Worm (Caenorhabditis elegans) whole organism, mixed stage, embryonic: ENCODE measurements around the gene kel-1.

ENCODE experiments used
- blmp-1 ChIP-seq: fragments of 150-350 bp; optimal IDR thresholded peaks from 2 replicates; lab custom pipeline; 2014; ENCODE audit warnings: missing biosample characterization, missing genetic modification characterization
- ces-1 ChIP-seq: fragments of 150-350 bp; optimal IDR thresholded peaks from 2 replicates; lab custom pipeline; 2014; ENCODE audit warnings: missing biosample characterization, missing genetic modification reagents, missing genetic modification characterization
- pha-4 ChIP-seq: fragments of 150-350 bp; optimal IDR thresholded peaks from 2 replicates; lab custom pipeline; 2018; ENCODE audit warnings: missing biosample characterization, missing genetic modification reagents, missing genetic modification characterization

ce11 chrII:11695945-11696270, 7.2 kb downstream of the kel-1 start, which contains the start of gene xpf-1:
- no peak for TF ChIP-seq ces-1 (GFP tag; lab: Kevin White, UChicago)
- no peak for TF ChIP-seq pha-4 (tag; lab: Kevin White, UChicago)
- TF ChIP-seq blmp-1 (tag; lab: Kevin White, UChicago) = no peak
